Worm (Caenorhabditis elegans) whole organism, mixed stage, embryonic: ENCODE measurements around the gene M03A1.3.

Experiments
- blmp-1 ChIP-seq: fragments of 150-350 bp; optimal IDR thresholded peaks from 2 replicates; lab custom pipeline; 2014; ENCODE audit warnings: missing biosample characterization, missing genetic modification characterization
- ceh-83 ChIP-seq: fragments of 200-800 bp; sonication (Bioruptor generic); optimal IDR thresholded peaks from 2 replicates; lab custom pipeline; 2018; ENCODE audit warnings: mild to moderate bottlenecking, missing genetic modification characterization, missing compliant biosample characterization
- drap-1 ChIP-seq: fragments of 200-800 bp; sonication (Bioruptor generic); optimal IDR thresholded peaks from 3 replicates; lab custom pipeline; 2018; ENCODE audit warnings: mild to moderate bottlenecking, missing genetic modification characterization, missing compliant biosample characterization
- lin-13 ChIP-seq: fragments of 150-350 bp; optimal IDR thresholded peaks from 2 replicates; lab custom pipeline; 2014; ENCODE audit warnings: missing biosample characterization, missing genetic modification characterization
- mls-2 ChIP-seq: sonication (generic microtip); optimal IDR thresholded peaks from 2 replicates; lab custom pipeline; 2016; ENCODE audit warnings: mild to moderate bottlenecking, missing genetic modification characterization, moderate library complexity, missing compliant biosample characterization
- nhr-2 ChIP-seq: fragments of 150-350 bp; optimal IDR thresholded peaks from 2 replicates; lab custom pipeline; 2014; ENCODE audit warnings: missing biosample characterization, missing genetic modification characterization
- nhr-237 ChIP-seq: fragments of 150-350 bp; optimal IDR thresholded peaks from 2 replicates; lab custom pipeline; 2014; ENCODE audit warnings: missing biosample characterization, missing genetic modification characterization
- nhr-28 ChIP-seq: fragments of 150-350 bp; optimal IDR thresholded peaks from 2 replicates; lab custom pipeline; 2014; ENCODE audit warnings: missing biosample characterization, missing genetic modification characterization
- nhr-76 ChIP-seq: sonication (generic microtip); optimal IDR thresholded peaks from 2 replicates; lab custom pipeline; 2017; ENCODE audit warnings: missing biosample characterization, missing genetic modification characterization
- unc-120 ChIP-seq: sonication (generic microtip); optimal IDR thresholded peaks from 2 replicates; lab custom pipeline; 2017; ENCODE audit warnings: missing genetic modification characterization, missing compliant biosample characterization; ENCODE audit not compliant: poor library complexity, severe bottlenecking
- unc-39 ChIP-seq: fragments of 150-350 bp; optimal IDR thresholded peaks from 2 replicates; lab custom pipeline; 2014; ENCODE audit warnings: missing biosample characterization, missing genetic modification characterization

DNA sequence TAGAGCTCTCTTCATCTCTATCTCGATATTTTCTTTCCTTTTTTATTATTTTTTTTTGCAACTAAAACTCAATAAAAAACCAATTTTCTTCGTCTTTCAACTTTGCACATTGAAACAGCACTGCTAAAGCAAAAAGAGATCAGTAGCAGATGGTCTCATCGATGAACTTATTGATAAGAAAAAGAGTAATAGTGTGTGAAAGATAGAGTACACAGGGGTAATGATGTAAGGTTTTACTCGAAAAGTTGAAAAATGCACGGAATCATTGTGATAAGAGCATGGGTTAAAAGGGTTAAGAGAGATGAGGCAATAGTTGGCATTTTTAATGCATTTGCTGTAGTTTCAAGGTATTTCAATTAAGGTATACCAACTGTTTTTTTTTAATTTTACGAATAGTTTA, 5.5 kb upstream of the M03A1.3 start:
- TF ChIP-seq drap-1 (GFP tag; lab: Kevin White, UChicago) = no peak
- TF ChIP-seq ceh-83 (GFP tag; lab: Kevin White, UChicago) = no peak
- TF ChIP-seq nhr-76 (tag; lab: Kevin White, UChicago) = no peak
- TF ChIP-seq nhr-28 (tag; lab: Kevin White, UChicago) = no peak
- no peak for TF ChIP-seq unc-39 (tag; lab: Kevin White, UChicago)
- no peak for TF ChIP-seq mls-2 (tag; lab: Kevin White, UChicago)
- no peak for TF ChIP-seq lin-13 (tag; lab: Kevin White, UChicago)
- no peak for TF ChIP-seq nhr-237 (tag; lab: Kevin White, UChicago)
- no peak for TF ChIP-seq unc-120 (tag; lab: Kevin White, UChicago)
- no peak for TF ChIP-seq blmp-1 (tag; lab: Kevin White, UChicago)
- no peak for TF ChIP-seq nhr-2 (tag; lab: Kevin White, UChicago)
